Worm (Caenorhabditis elegans): ENCODE measurements around the gene T26E4.7.
"Not testable (repeated sequence)": the region's sequence is repeated elsewhere in the genome, so short reads cannot be mapped to it uniquely, and the experiment has no call there.

T26E4.7 gene

DNA sequence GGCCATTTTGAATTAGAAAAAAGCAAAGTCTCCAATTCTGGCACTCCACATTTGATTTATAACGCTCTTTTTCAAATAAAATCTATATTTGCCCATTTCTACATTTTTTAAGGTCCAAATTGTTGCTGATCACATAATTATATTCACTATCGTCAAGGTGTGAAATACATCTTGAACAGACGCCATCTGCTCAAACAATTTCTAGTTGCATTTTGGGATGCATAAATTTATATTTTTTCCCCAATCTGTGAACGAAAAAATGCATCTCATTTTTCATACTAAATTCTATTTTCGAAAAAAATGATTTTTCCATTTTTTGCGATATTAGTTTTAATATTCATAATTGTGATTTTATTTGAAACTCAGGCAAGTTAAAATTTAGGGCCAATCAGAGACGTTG is at the start of gene T26E4.7:
TSS of gene T26E4.7 (plus strand) at position 301 of the 400 bp plus-strand sequence.
- TF ChIP-seq cog-1 (tag; optimal IDR thresholded peaks at IDR 0.05) (no peak), ref-1 (GFP tag; conservative IDR thresholded peaks at IDR 0.05) (no peak), T22C8.4 (GFP tag; IDR thresholded peaks at IDR 0.05) (no peak), med-1 (GFP tag; optimal IDR thresholded peaks at IDR 0.05; ENCODE audit: insufficient read depth) (no peak), ztf-23 (GFP tag; IDR thresholded peaks at IDR 0.05) (no peak), ztf-29 (GFP tag; IDR thresholded peaks at IDR 0.05) (no peak), flt-1 (GFP tag; IDR thresholded peaks at IDR 0.05) (no peak), klf-2 (GFP tag; conservative IDR thresholded peaks at IDR 0.05) (no peak), tab-1 (GFP tag; IDR thresholded peaks at IDR 0.05) (no peak)

DNA sequence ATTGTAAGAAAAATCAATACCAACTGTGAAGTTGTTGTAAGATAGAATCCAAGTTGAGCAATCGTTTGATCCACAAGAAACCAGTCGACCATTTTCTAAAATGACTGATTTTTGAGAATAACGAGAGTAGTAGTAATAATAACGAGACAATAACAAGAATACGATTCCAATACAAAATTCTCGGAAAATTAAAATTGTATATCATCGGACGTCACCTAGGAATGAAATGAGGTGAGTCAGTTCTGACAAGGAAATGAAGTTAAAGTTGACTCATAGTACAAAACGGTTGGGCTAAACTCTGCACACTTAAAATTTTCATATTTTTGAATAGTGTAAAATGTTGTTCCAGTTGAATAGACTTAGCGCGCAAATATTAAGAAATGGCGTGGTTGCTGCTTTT is 49.0 kb upstream of the T26E4.7 start, which contains the start of gene str-19:
TSS of gene str-19 (minus strand) at position 101 of the 400 bp plus-strand sequence.
- TF ChIP-seq ztf-29 (GFP tag; IDR thresholded peaks at IDR 0.05); klf-2 (GFP tag; conservative IDR thresholded peaks at IDR 0.05); tab-1 (GFP tag; IDR thresholded peaks at IDR 0.05): not testable (repeated sequence)

DNA sequence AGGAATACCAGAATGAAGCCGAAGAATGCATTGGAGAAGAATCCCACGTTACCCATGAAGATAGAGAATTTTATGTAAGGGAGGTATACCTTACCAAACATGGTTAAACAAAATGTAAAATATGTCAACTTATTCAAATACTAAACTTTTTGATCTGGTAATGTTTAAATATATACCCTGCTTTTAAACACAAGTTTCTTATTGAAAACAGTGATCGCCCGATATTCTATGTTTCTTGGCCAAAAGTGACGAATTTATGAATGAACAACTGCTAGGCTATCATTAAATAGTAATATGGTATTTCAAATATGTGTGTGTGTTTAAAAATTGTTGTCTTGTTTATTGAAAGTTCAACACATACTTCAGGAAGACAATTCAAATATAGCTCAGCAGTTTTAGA is 45.0 kb upstream of the T26E4.7 start, which contains the start of gene T23D5.8:
TSS of gene T23D5.8 (minus strand) at position 101 of the 400 bp plus-strand sequence.
- TF ChIP-seq T22C8.4 (GFP tag; IDR thresholded peaks at IDR 0.05); med-1 (GFP tag; optimal IDR thresholded peaks at IDR 0.05; ENCODE audit: insufficient read depth); tab-1 (GFP tag; IDR thresholded peaks at IDR 0.05): not testable (repeated sequence)

DNA sequence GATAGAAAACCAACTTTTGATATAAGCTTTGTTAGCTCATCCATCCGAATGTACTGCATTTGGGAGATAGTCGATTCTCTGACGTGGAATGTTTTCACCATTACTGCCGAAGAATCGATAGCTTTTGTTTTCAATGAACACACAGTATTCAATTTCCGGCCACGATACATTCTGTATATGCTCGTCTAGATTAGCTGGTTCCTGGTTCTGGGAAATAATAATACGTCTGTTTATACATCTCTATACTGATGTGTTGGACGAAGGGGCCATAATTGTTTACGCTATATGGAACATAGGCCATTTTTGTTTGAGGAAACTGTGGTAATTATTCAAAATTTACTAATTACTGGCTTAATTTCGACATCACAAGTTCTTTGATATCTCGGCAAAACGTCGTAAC is 43.2 kb upstream of the T26E4.7 start, which contains the start of gene str-6:
TSS of gene str-6 (minus strand) at position 101 of the 400 bp plus-strand sequence.
- TF ChIP-seq ztf-23 (GFP tag; IDR thresholded peaks at IDR 0.05) = no peak
- TF ChIP-seq flt-1 (GFP tag; IDR thresholded peaks at IDR 0.05) = no peak
- no peak for TF ChIP-seq ref-1 (GFP tag; conservative IDR thresholded peaks at IDR 0.05)
- TF ChIP-seq med-1 (GFP tag; optimal IDR thresholded peaks at IDR 0.05; ENCODE audit: insufficient read depth) = no peak
- TF ChIP-seq tab-1 (GFP tag; IDR thresholded peaks at IDR 0.05) = no peak
- TF ChIP-seq ztf-29 (GFP tag; IDR thresholded peaks at IDR 0.05) = no peak
- no peak for TF ChIP-seq T22C8.4 (GFP tag; IDR thresholded peaks at IDR 0.05)
- no peak for TF ChIP-seq cog-1 (tag; optimal IDR thresholded peaks at IDR 0.05)
- TF ChIP-seq klf-2 (GFP tag; conservative IDR thresholded peaks at IDR 0.05) = no peak

DNA sequence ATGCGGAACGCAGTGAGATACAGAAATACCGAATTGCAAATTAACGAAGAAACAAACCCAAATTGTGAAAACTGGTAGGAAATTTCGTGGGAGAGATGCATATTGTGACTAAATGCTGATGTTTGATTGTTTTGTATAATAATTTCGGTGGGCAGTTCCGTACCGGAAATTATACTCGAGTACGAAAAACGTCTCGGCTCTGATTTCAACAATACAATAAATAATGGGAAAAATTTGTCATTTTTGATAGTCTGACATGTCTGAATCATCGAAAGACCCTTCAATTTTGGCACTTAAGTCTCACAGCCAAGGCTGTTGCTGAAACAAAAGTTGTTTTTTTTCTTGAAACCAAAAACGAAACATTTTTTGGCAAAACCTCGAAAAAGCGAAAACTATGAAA is 41.3 kb upstream of the T26E4.7 start, which contains the start of gene str-43:
TSS of gene str-43 (minus strand) at position 101 of the 400 bp plus-strand sequence.
- TF ChIP-seq flt-1 (GFP tag; IDR thresholded peaks at IDR 0.05) (no peak), ztf-29 (GFP tag; IDR thresholded peaks at IDR 0.05) (no peak), tab-1 (GFP tag; IDR thresholded peaks at IDR 0.05) (no peak), med-1 (GFP tag; optimal IDR thresholded peaks at IDR 0.05; ENCODE audit: insufficient read depth) (no peak), ref-1 (GFP tag; conservative IDR thresholded peaks at IDR 0.05) (no peak), klf-2 (GFP tag; conservative IDR thresholded peaks at IDR 0.05) (no peak), T22C8.4 (GFP tag; IDR thresholded peaks at IDR 0.05) (no peak), ztf-23 (GFP tag; IDR thresholded peaks at IDR 0.05) (no peak), cog-1 (tag; optimal IDR thresholded peaks at IDR 0.05) (no peak)

DNA sequence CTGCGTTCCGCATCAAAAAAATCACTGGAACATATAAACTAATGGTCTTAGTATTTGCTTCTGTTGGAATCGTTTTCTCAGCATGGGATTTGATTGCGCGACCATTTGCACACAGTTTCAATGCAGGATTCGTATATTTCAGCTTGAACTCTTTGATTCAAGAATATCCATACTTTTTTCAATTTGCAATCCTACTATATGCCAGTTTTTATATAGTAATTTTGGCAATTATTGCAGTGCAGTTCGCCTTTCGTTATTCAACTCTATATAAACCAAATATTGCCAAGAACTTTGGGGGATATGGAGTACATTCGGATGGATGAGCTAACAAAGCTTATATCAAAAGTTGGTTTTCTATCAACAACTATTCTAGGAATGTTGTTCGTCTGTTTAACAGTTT is 40.4 kb upstream of the T26E4.7 start, which contains the start of gene str-5:
TSS of gene str-5 (plus strand) at position 301 of the 400 bp plus-strand sequence.
- TF ChIP-seq flt-1 (GFP tag; IDR thresholded peaks at IDR 0.05); klf-2 (GFP tag; conservative IDR thresholded peaks at IDR 0.05); med-1 (GFP tag; optimal IDR thresholded peaks at IDR 0.05; ENCODE audit: insufficient read depth): not testable (repeated sequence)

DNA sequence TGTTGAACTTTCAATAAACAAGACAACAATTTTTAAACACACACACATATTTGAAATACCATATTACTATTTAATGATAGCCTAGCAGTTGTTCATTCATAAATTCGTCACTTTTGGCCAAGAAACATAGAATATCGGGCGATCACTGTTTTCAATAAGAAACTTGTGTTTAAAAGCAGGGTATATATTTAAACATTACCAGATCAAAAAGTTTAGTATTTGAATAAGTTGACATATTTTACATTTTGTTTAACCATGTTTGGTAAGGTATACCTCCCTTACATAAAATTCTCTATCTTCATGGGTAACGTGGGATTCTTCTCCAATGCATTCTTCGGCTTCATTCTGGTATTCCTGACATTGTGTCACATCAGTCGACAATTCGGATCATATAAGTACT is 38.6 kb upstream of the T26E4.7 start, which contains the start of gene str-8:
TSS of gene str-8 (plus strand) at position 301 of the 400 bp plus-strand sequence.
- not testable (repeated sequence) for TF ChIP-seq T22C8.4 (GFP tag; IDR thresholded peaks at IDR 0.05); ref-1 (GFP tag; conservative IDR thresholded peaks at IDR 0.05); ztf-23 (GFP tag; IDR thresholded peaks at IDR 0.05)

DNA sequence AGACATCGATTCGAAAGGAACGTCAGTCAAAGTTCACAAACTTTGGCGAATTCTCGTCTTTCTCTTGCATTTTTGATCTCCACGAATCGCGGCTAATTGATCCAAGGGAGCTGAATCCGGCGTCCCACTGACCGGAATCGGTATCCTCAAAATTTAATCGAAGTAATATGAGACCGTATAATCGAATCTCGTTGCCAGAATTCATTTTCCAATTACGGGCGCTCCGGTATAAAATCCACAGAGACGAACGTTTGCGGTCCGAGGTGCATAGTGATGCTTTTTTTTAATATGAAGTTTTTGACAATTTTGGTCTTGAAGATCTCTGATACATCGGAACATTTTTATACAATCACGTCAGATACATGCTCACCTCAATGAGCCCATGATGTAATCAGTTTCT is 35.7 kb upstream of the T26E4.7 start:
- TF ChIP-seq T22C8.4 (GFP tag; IDR thresholded peaks at IDR 0.05) (no peak), ztf-23 (GFP tag; IDR thresholded peaks at IDR 0.05) (no peak), cog-1 (tag; optimal IDR thresholded peaks at IDR 0.05) (no peak), klf-2 (GFP tag; conservative IDR thresholded peaks at IDR 0.05) (no peak), tab-1 (GFP tag; IDR thresholded peaks at IDR 0.05) (no peak), flt-1 (GFP tag; IDR thresholded peaks at IDR 0.05) (no peak), med-1 (GFP tag; optimal IDR thresholded peaks at IDR 0.05; ENCODE audit: insufficient read depth) (no peak), ref-1 (GFP tag; conservative IDR thresholded peaks at IDR 0.05) (no peak), ztf-29 (GFP tag; IDR thresholded peaks at IDR 0.05) (no peak)

DNA sequence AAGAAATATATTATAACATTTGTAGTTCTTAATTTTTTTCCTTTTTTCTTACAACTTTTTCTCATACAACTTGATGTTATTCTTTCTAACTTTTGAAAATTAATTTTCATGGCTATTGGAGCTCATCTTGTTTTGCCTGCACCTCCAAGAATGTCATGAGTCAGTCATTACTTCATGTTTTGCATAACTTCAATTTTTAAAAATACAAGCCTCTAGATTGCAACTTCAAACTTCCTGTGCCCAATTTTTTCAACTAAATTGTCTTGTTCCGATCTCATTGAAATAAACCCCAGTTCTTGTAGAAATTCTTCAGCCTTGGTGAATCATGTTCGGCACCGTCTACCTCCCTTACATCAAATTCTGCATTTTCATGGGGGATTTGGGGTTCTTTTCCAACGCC is 34.9 kb upstream of the T26E4.7 start, which contains the start of gene str-9:
TSS of gene str-9 (plus strand) at position 301 of the 400 bp plus-strand sequence.
- TF ChIP-seq ref-1 (GFP tag; conservative IDR thresholded peaks at IDR 0.05) (no peak), flt-1 (GFP tag; IDR thresholded peaks at IDR 0.05) (no peak), ztf-23 (GFP tag; IDR thresholded peaks at IDR 0.05) (no peak), klf-2 (GFP tag; conservative IDR thresholded peaks at IDR 0.05) (no peak), med-1 (GFP tag; optimal IDR thresholded peaks at IDR 0.05; ENCODE audit: insufficient read depth) (no peak), ztf-29 (GFP tag; IDR thresholded peaks at IDR 0.05) (no peak), tab-1 (GFP tag; IDR thresholded peaks at IDR 0.05) (no peak), cog-1 (tag; optimal IDR thresholded peaks at IDR 0.05) (no peak), T22C8.4 (GFP tag; IDR thresholded peaks at IDR 0.05) (no peak)

DNA sequence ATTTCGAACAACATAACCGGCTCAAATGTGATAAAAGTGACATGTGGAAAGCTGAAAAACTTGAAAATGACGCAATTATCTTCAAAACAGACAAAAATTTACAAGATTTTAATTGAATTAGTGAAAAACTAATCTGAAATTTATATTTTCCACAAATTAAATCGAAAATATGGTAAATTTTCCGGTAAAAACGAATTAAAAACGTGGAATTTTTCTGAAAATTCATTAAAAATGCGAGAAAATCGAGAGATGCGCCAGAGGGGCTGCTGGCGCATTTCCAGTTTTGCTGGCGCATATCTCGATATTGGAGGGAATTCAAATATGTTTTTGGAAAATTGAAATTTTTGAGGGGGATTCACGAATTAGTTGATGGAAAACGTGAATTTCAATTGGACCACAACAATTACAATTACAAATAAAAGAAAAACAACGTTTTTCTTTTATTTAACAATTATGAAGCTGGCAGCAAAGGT is 27.2 kb upstream of the T26E4.7 start, which contains the start of the genes haf-3 and F57A10.2:
TSS of gene haf-3 (minus strand) at position 51 of the 473 bp plus-strand sequence.
TSS of gene F57A10.2 (plus strand) at position 454 of the 473 bp plus-strand sequence.
- TF ChIP-seq med-1 (GFP tag; optimal IDR thresholded peaks at IDR 0.05; ENCODE audit: insufficient read depth) (no peak), tab-1 (GFP tag; IDR thresholded peaks at IDR 0.05) (no peak), ref-1 (GFP tag; conservative IDR thresholded peaks at IDR 0.05) (no peak), cog-1 (tag; optimal IDR thresholded peaks at IDR 0.05) (peak; percentile 38), flt-1 (GFP tag; IDR thresholded peaks at IDR 0.05) (peak; percentile 67; the same call in 1 of the 2 replicates), T22C8.4 (GFP tag; IDR thresholded peaks at IDR 0.05) (no peak), klf-2 (GFP tag; conservative IDR thresholded peaks at IDR 0.05) (0 out of 2 replicates have a peak, but pooled peaks have one; percentile 54), ztf-23 (GFP tag; IDR thresholded peaks at IDR 0.05) (0 out of 2 replicates have a peak, but pooled peaks have one; percentile 53), ztf-29 (GFP tag; IDR thresholded peaks at IDR 0.05) (no peak)
